Worm (Caenorhabditis elegans) whole organism, young adult: Measurements from ENCODE around the gene dcaf-1.

Experiments used
- D2030.7 ChIP-seq: fragments of 200-800 bp; sonication (Bioruptor generic); IDR thresholded peaks from 2 replicates; pipeline ENCODE4 v1.3.6; 2022; ENCODE audit warnings: missing genetic modification reagents, missing genetic modification characterization, missing compliant biosample characterization
- F10E7.11 ChIP-seq: sonication (generic microtip); optimal IDR thresholded peaks from 2 replicates; lab custom pipeline; 2017; ENCODE audit warnings: mild to moderate bottlenecking, missing genetic modification characterization, moderate library complexity, missing compliant biosample characterization
- F23B12.7 ChIP-seq: sonication (generic microtip); optimal IDR thresholded peaks from 2 replicates; lab custom pipeline; 2017; ENCODE audit warnings: missing genetic modification characterization, mild to moderate bottlenecking, missing compliant biosample characterization, antibody characterized with exemption, moderate library complexity; ENCODE audit not compliant: insufficient read depth
- F33H1.4 ChIP-seq: fragments of 200-800 bp; sonication (Bioruptor generic); IDR thresholded peaks from 2 replicates; pipeline ENCODE4 v1.3.6; 2022; ENCODE audit warnings: missing genetic modification reagents, missing genetic modification characterization, missing compliant biosample characterization
- F49E8.2 ChIP-seq: sonication (generic microtip); optimal IDR thresholded peaks from 3 replicates; lab custom pipeline; 2017; ENCODE audit warnings: missing genetic modification characterization, mild to moderate bottlenecking, missing compliant biosample characterization, antibody characterized with exemption, moderate library complexity; ENCODE audit not compliant: insufficient read depth
- F52B5.7 ChIP-seq: sonication (generic microtip); optimal IDR thresholded peaks from 2 replicates; lab custom pipeline; 2016; ENCODE audit warnings: mild to moderate bottlenecking, missing genetic modification characterization, missing compliant biosample characterization
- K11D2.4 ChIP-seq: fragments of 200-800 bp; sonication (Bioruptor generic); IDR thresholded peaks from 2 replicates; pipeline ENCODE4 v1.3.6; 2022; ENCODE audit warnings: missing genetic modification reagents, missing genetic modification characterization, missing compliant biosample characterization
- Y53F4B.3 ChIP-seq: fragments of 200-800 bp; sonication (Bioruptor generic); IDR thresholded peaks from 2 replicates; pipeline ENCODE4 v1.3.6; 2022; ENCODE audit warnings: missing genetic modification reagents, missing genetic modification characterization, missing compliant biosample characterization
- Y67H2A.10 ChIP-seq: fragments of 200-800 bp; sonication (Bioruptor generic); conservative IDR thresholded peaks from 2 replicates; pipeline ENCODE4 v1.3.6; 2022; ENCODE audit warnings: missing genetic modification reagents, missing genetic modification characterization, missing compliant biosample characterization
- ama-1 ChIP-seq, 3 experiments: fragments of 150-350 bp in 1 of 3; sonication (generic microtip) in 2 of 3; optimal IDR thresholded peaks; 2 replicates each; lab custom pipeline; 2014 to 2018; ENCODE audit warnings: missing biosample characterization in 2 of 3, missing genetic modification characterization in 2 of 3, missing genetic modification reagents in 2 of 3
- aptf-2 ChIP-seq: fragments of 200-800 bp; sonication (Bioruptor generic); conservative IDR thresholded peaks from 2 replicates; pipeline ENCODE4 v1.3.6; 2022; ENCODE audit warnings: missing genetic modification reagents, missing genetic modification characterization, missing compliant biosample characterization
- aptf-3 ChIP-seq: fragments of 200-800 bp; sonication (Bioruptor generic); IDR thresholded peaks from 2 replicates; pipeline ENCODE4 v1.3.6; 2022; ENCODE audit warnings: missing genetic modification characterization, missing compliant biosample characterization
- atf-7 ChIP-seq: sonication (generic microtip); optimal IDR thresholded peaks from 2 replicates; lab custom pipeline; 2017; ENCODE audit warnings: mild to moderate bottlenecking, missing genetic modification characterization, missing compliant biosample characterization
- bed-1 ChIP-seq: fragments of 200-800 bp; sonication (Bioruptor generic); IDR thresholded peaks from 2 replicates; pipeline ENCODE4 v1.3.6; 2022; ENCODE audit warnings: missing genetic modification reagents, missing genetic modification characterization, missing compliant biosample characterization
- cebp-1 ChIP-seq, 2 experiments: fragments of 200-800 bp in 1 of 2; sonication (Bioruptor generic) in 1 of 2; sonication (generic microtip) in 1 of 2; IDR thresholded peaks in 1 of 2; optimal IDR thresholded peaks in 1 of 2; 2 replicates each; pipeline versions ENCODE4 v1.3.6 to Lab custom; 2017 to 2022; ENCODE audit warnings: missing compliant biosample characterization in 2 of 2, missing genetic modification characterization in 2 of 2, mild to moderate bottlenecking in 1 of 2, missing genetic modification reagents in 1 of 2, moderate library complexity in 1 of 2
- ceh-27 ChIP-seq: fragments of 200-800 bp; sonication (Bioruptor generic); optimal IDR thresholded peaks from 2 replicates; lab custom pipeline; 2018; ENCODE audit warnings: mild to moderate bottlenecking, missing genetic modification characterization, moderate library complexity, missing compliant biosample characterization
- ceh-58 ChIP-seq: fragments of 200-800 bp; sonication (Bioruptor generic); IDR thresholded peaks from 2 replicates; pipeline ENCODE4 v1.3.6; 2022; ENCODE audit warnings: missing genetic modification characterization, missing compliant biosample characterization
- ceh-79 ChIP-seq: sonication (generic microtip); optimal IDR thresholded peaks from 2 replicates; lab custom pipeline; 2017; ENCODE audit warnings: mild to moderate bottlenecking, missing genetic modification characterization, missing compliant biosample characterization
- ceh-91 ChIP-seq: fragments of 200-800 bp; sonication (Bioruptor generic); IDR thresholded peaks from 2 replicates; pipeline ENCODE4 v1.3.6; 2022; ENCODE audit warnings: missing genetic modification reagents, missing genetic modification characterization, missing compliant biosample characterization
- efl-1 ChIP-seq: fragments of 150-350 bp; optimal IDR thresholded peaks from 2 replicates; lab custom pipeline; 2014; ENCODE audit warnings: missing biosample characterization, missing genetic modification reagents, missing genetic modification characterization
- egl-44 ChIP-seq: fragments of 200-800 bp; sonication (Bioruptor generic); IDR thresholded peaks from 2 replicates; pipeline ENCODE4 v1.3.6; 2022; ENCODE audit warnings: missing genetic modification reagents, missing genetic modification characterization, missing compliant biosample characterization
- ets-4 ChIP-seq: fragments of 200-800 bp; sonication (Bioruptor generic); optimal IDR thresholded peaks from 2 replicates; lab custom pipeline; 2018; ENCODE audit warnings: mild to moderate bottlenecking, missing genetic modification characterization, missing compliant biosample characterization
- hlh-12 ChIP-seq: sonication (generic microtip); optimal IDR thresholded peaks from 2 replicates; lab custom pipeline; 2016; ENCODE audit warnings: missing genetic modification characterization, missing compliant biosample characterization
- hsf-1 ChIP-seq: fragments of 200-800 bp; sonication (Bioruptor generic); IDR thresholded peaks from 2 replicates; pipeline ENCODE4 v1.3.6; 2022; ENCODE audit warnings: missing genetic modification reagents, missing genetic modification characterization, missing compliant biosample characterization
- lin-40 ChIP-seq: sonication (generic microtip); optimal IDR thresholded peaks from 2 replicates; lab custom pipeline; 2016; ENCODE audit warnings: missing genetic modification characterization, mild to moderate bottlenecking, missing compliant biosample characterization, missing genotype, missing genetic modification reagents
- lir-1 ChIP-seq: fragments of 200-800 bp; sonication (Bioruptor generic); conservative IDR thresholded peaks from 2 replicates; pipeline ENCODE4 v1.3.6; 2022; ENCODE audit warnings: missing genetic modification reagents, missing genetic modification characterization, missing compliant biosample characterization
- madf-6 ChIP-seq: fragments of 200-800 bp; sonication (Bioruptor generic); IDR thresholded peaks from 2 replicates; pipeline ENCODE4 v1.3.6; 2022; ENCODE audit warnings: missing genetic modification reagents, missing genetic modification characterization, missing compliant biosample characterization
- mel-28 ChIP-seq: sonication (generic microtip); optimal IDR thresholded peaks from 2 replicates; lab custom pipeline; 2016; ENCODE audit warnings: borderline replicate concordance, mild to moderate bottlenecking, missing genetic modification characterization, missing compliant biosample characterization
- nhr-80 ChIP-seq: sonication (generic microtip); optimal IDR thresholded peaks from 2 replicates; lab custom pipeline; 2016; ENCODE audit warnings: missing genetic modification characterization, missing compliant biosample characterization
- pbrm-1 ChIP-seq: fragments of 200-800 bp; sonication (Bioruptor generic); IDR thresholded peaks from 2 replicates; pipeline ENCODE4 v1.3.6; 2022; ENCODE audit warnings: missing genetic modification reagents, missing genetic modification characterization, missing compliant biosample characterization
- rec-8 ChIP-seq, 2 experiments: sonication (generic microtip); optimal IDR thresholded peaks; 2 replicates each; lab custom pipeline; 2016; ENCODE audit warnings: mild to moderate bottlenecking in 2 of 2, missing genetic modification characterization in 2 of 2, missing genetic modification reagents in 2 of 2, missing genotype in 2 of 2, missing biosample characterization in 1 of 2, missing compliant biosample characterization in 1 of 2, moderate library complexity in 1 of 2
- snpc-3.4 ChIP-seq: sonication (generic microtip); optimal IDR thresholded peaks from 2 replicates; lab custom pipeline; 2017; ENCODE audit warnings: missing genetic modification characterization, mild to moderate bottlenecking, missing compliant biosample characterization, antibody characterized with exemption, moderate library complexity, missing genotype, missing genetic modification reagents
- unc-62 ChIP-seq: fragments of 150-350 bp; optimal IDR thresholded peaks from 2 replicates; lab custom pipeline; 2014; ENCODE audit warnings: missing biosample characterization, missing genetic modification reagents, missing genetic modification characterization
- ztf-3 ChIP-seq: fragments of 200-800 bp; sonication (Bioruptor generic); optimal IDR thresholded peaks from 2 replicates; lab custom pipeline; 2018; ENCODE audit warnings: mild to moderate bottlenecking, missing genetic modification characterization, missing compliant biosample characterization

Gene dcaf-1

DNA sequence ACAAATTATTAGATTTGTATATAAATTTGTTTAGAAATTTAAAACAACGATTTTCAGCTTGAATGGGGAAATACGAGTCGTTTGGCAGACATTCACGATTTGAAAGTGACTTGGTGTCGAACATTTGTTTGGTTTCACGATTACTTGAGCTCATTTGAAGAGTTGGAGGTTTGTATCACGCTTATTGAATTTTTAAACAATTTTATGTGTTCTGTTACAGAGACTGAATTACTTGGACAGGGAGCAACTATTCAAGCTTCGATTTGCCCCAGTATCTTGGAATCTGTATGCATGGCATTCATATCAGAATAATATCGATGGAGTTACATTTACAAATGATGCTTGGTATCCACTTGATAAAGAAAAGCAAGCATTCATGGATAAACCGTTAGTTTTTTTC is 20.7 kb upstream of the dcaf-1 start:
- no peak for TF ChIP-seq lir-1
- TF ChIP-seq ceh-58 (GFP tag; lab: Robert Waterston, UW): no peak
- no peak for TF ChIP-seq F49E8.2 (tag; lab: Kevin White, UChicago)
- TF ChIP-seq rec-8 (tag; optimal IDR thresholded peaks at IDR 0.05; lab: Kevin White, UChicago): no peak
- no peak for TF ChIP-seq ama-1 (optimal IDR thresholded peaks at IDR 0.05; lab: Kevin White, UChicago)
- no peak for TF ChIP-seq ama-1 (GFP tag; optimal IDR thresholded peaks at IDR 0.05; lab: Kevin White, UChicago)
- TF ChIP-seq ceh-91 (GFP tag; lab: Robert Waterston, UW): no peak
- no peak for TF ChIP-seq aptf-2 (GFP tag; lab: Robert Waterston, UW)
- TF ChIP-seq bed-1 (GFP tag; lab: Robert Waterston, UW): no peak
- no peak for TF ChIP-seq nhr-80 (tag; lab: Kevin White, UChicago)
- no peak for TF ChIP-seq egl-44
- no peak for TF ChIP-seq F52B5.7 (tag; lab: Kevin White, UChicago)
- no peak for TF ChIP-seq ceh-79 (tag; lab: Kevin White, UChicago)
- no peak for TF ChIP-seq snpc-3.4 (tag; lab: Kevin White, UChicago)
- TF ChIP-seq cebp-1 (GFP tag; IDR thresholded peaks at IDR 0.05; lab: Robert Waterston, UW): no peak
- TF ChIP-seq cebp-1 (tag; optimal IDR thresholded peaks at IDR 0.05; lab: Kevin White, UChicago): no peak
- no peak for TF ChIP-seq F10E7.11 (tag; lab: Kevin White, UChicago)
- TF ChIP-seq K11D2.4 (GFP tag; lab: Robert Waterston, UW): no peak
- no peak for TF ChIP-seq unc-62
- no peak for TF ChIP-seq F33H1.4 (GFP tag; lab: Robert Waterston, UW)
- TF ChIP-seq lin-40: no peak
- no peak for TF ChIP-seq hlh-12 (tag; lab: Kevin White, UChicago)

DNA sequence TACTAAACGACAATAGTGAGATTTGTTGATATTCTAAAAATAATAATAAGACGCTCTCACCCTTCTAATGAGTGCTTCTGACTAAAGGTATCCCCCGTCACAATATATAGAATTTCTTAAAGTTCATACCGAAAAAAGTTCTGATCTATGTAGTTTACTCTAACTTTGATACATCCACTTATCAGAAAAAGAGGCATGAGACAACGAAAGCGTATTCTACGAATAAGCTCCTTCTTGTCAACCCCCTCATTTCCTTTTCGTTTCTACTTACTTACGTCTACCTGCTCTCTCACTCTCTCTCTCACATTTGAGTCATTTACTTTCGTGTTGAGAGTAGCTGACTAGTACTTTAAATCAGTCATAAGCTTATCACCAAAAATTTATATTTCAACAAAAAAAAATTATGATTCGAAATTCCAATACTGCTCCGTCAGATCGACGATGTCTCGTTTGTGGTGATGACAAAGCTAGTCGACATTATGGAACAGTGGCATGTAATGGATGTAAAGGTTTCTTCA is 19.0 kb upstream of the dcaf-1 start:
- no peak for TF ChIP-seq F23B12.7 (tag; lab: Kevin White, UChicago)
- TF ChIP-seq D2030.7 (GFP tag; lab: Robert Waterston, UW): no peak
- no peak for TF ChIP-seq lin-40
- TF ChIP-seq pbrm-1 (GFP tag; lab: Robert Waterston, UW): no peak
- TF ChIP-seq mel-28 (tag; lab: Kevin White, UChicago): no peak
- TF ChIP-seq efl-1 (GFP tag; lab: Kevin White, UChicago): no peak
- no peak for TF ChIP-seq ceh-27 (GFP tag; lab: Kevin White, UChicago)
- no peak for TF ChIP-seq aptf-2 (GFP tag; lab: Robert Waterston, UW)

DNA sequence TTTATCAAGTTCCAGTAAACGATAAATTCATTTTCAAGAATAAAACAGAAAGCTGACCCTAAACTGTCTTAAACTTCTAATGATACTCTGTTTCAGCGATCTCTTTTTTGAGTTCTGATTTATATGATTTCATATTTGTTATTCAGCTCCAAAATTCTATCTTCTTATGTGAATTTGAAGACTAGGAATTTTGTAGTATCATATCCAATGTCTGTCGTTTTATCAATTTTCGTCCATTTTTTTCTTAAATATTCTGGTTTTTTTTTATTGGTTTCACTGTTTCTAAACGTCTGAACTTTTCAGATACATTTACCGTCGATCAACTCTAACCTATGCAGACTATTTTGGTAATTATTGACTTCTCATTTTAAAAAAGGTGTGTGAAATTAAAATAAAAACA is 18.4 kb upstream of the dcaf-1 start, which contains the start of the genes nhr-138 and C28D4.18:
Gene nhr-138, plus strand, starts transcription at position 304 of the 400 bp plus-strand sequence.
Gene C28D4.18, plus strand, starts transcription at position 333 of the 400 bp plus-strand sequence.
- no peak for TF ChIP-seq madf-6 (GFP tag; lab: Robert Waterston, UW)
- no peak for TF ChIP-seq ceh-58 (GFP tag; lab: Robert Waterston, UW)
- TF ChIP-seq atf-7 (tag; lab: Kevin White, UChicago): no peak

DNA sequence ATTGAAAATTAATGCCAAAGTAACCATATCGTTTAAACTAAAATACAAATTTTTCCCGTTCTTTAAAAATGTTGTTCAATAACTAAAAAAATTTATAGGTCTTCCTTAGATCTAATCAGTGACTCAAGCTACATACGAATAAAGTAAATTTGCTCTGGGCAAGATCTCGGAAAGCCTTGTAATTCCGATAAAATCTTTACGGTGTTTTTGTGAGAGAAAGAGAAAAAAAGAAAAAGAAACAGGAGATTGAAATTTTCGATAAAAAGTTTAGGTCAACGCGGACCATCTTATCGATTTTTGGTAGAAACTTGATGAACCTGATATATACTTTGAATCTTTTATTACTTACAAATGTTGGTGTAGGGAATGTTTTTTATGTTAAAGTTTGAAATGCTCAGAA is 16.7 kb upstream of the dcaf-1 start:
- no peak for TF ChIP-seq ets-4 (GFP tag; lab: Kevin White, UChicago)
- TF ChIP-seq hsf-1 (GFP tag; lab: Robert Waterston, UW): no peak
- TF ChIP-seq aptf-3 (GFP tag; lab: Robert Waterston, UW): no peak
- no peak for TF ChIP-seq ztf-3 (GFP tag; lab: Kevin White, UChicago)
- TF ChIP-seq Y53F4B.3 (GFP tag; lab: Robert Waterston, UW): no peak
- TF ChIP-seq Y67H2A.10 (GFP tag; lab: Robert Waterston, UW): no peak
- TF ChIP-seq, all 124 proteins: peak for 0
